Fruit fly (Drosophila melanogaster) whole organism, wandering third instar larva: ENCODE data around the gene pcm.

Experiments used
- Abd-B ChIP-seq: fragments of >200 bp; optimal IDR thresholded peaks from 2 replicates; lab custom pipeline; 2017; ENCODE audit warnings: missing biosample characterization, missing genetic modification characterization
- CG32264 ChIP-seq: fragments of 200-800 bp; sonication (Bioruptor generic); optimal IDR thresholded peaks from 2 replicates; lab custom pipeline; 2016; ENCODE audit warnings: missing biosample characterization, missing genetic modification characterization
- CG9705 ChIP-seq: fragments of 200-800 bp; sonication (Bioruptor generic); optimal IDR thresholded peaks from 2 replicates; lab custom pipeline; 2018; ENCODE audit warnings: missing biosample characterization, mild to moderate bottlenecking, missing genetic modification characterization
- CrebA ChIP-seq: fragments of 200-800 bp; sonication (Bioruptor generic); optimal IDR thresholded peaks from 2 replicates; lab custom pipeline; 2016; ENCODE audit warnings: missing biosample characterization, mild to moderate bottlenecking, missing genetic modification characterization, borderline replicate concordance
- Dfd ChIP-seq: fragments of >200 bp; optimal IDR thresholded peaks from 2 replicates; lab custom pipeline; 2017; ENCODE audit warnings: missing biosample characterization, missing genetic modification characterization
- Dif ChIP-seq: fragments of 200-275, 200-300 bp; sonication (Bioruptor generic); optimal IDR thresholded peaks from 2 replicates; lab custom pipeline; 2018; ENCODE audit warnings: missing biosample characterization, missing genetic modification characterization; ENCODE audit not compliant: partially characterized antibody
- HLH106 ChIP-seq: fragments of 200-800 bp; optimal IDR thresholded peaks from 3 replicates; lab custom pipeline; 2019; ENCODE audit warnings: missing biosample characterization, mild to moderate bottlenecking, missing genetic modification characterization, moderate library complexity
- Hnf4 ChIP-seq: fragments of 200-800 bp; sonication (Bioruptor generic); optimal IDR thresholded peaks from 2 replicates; lab custom pipeline; 2016; ENCODE audit warnings: missing biosample characterization, mild to moderate bottlenecking, missing genetic modification characterization
- Hr83 ChIP-seq: fragments of 200-300 bp; sonication (Bioruptor generic); optimal IDR thresholded peaks from 2 replicates; lab custom pipeline; 2016; ENCODE audit warnings: missing biosample characterization, mild to moderate bottlenecking, missing genetic modification characterization, moderate library complexity; ENCODE audit not compliant: poor library complexity, severe bottlenecking
- Jra ChIP-seq: sonication (Bioruptor generic); optimal IDR thresholded peaks from 2 replicates; lab custom pipeline; 2016; ENCODE audit warnings: missing biosample characterization, missing genetic modification characterization
- Mio ChIP-seq: sonication (Bioruptor generic); optimal IDR thresholded peaks from 2 replicates; lab custom pipeline; 2016; ENCODE audit warnings: missing biosample characterization, missing genetic modification characterization
- Myc ChIP-seq: fragments of >200 bp; optimal IDR thresholded peaks from 2 replicates; lab custom pipeline; 2017
- N ChIP-seq: fragments of >200 bp; optimal IDR thresholded peaks from 2 replicates; lab custom pipeline; 2018; ENCODE audit warnings: missing biosample characterization, missing external identifiers, missing genetic modification characterization
- OdsH ChIP-seq: fragments of 200-800 bp; sonication (Bioruptor generic); optimal IDR thresholded peaks from 2 replicates; lab custom pipeline; 2016; ENCODE audit warnings: missing biosample characterization, mild to moderate bottlenecking, missing genetic modification characterization
- Rel ChIP-seq, 2 experiments: fragments of 200-800 bp; sonication (Bioruptor generic) in 1 of 2; optimal IDR thresholded peaks; 2 replicates in 1 of 2; 3 replicates in 1 of 2; lab custom pipeline; 2016 to 2019; ENCODE audit warnings: mild to moderate bottlenecking in 2 of 2, missing biosample characterization in 2 of 2, missing genetic modification characterization in 2 of 2, moderate library complexity in 1 of 2
- Sp1 ChIP-seq: fragments of 200-800 bp; sonication (Bioruptor generic); optimal IDR thresholded peaks from 3 replicates; lab custom pipeline; 2019; ENCODE audit warnings: missing biosample characterization, mild to moderate bottlenecking, missing genetic modification characterization, moderate library complexity
- Vsx2 ChIP-seq: fragments of 200-300, 225-300 bp; sonication (Bioruptor generic); optimal IDR thresholded peaks from 2 replicates; lab custom pipeline; 2018; ENCODE audit warnings: missing biosample characterization, missing genetic modification characterization; ENCODE audit not compliant: partially characterized antibody
- br ChIP-seq: fragments of 200-800 bp; sonication (Bioruptor generic); optimal IDR thresholded peaks from 2 replicates; lab custom pipeline; 2016; ENCODE audit warnings: missing biosample characterization, missing genetic modification characterization
- brk ChIP-seq: fragments of 200-800 bp; sonication (Bioruptor generic); optimal IDR thresholded peaks from 2 replicates; lab custom pipeline; 2016; ENCODE audit warnings: missing biosample characterization, mild to moderate bottlenecking, missing genetic modification characterization
- dl ChIP-seq, 2 experiments: fragments of 175-275, 200-275 bp in 1 of 2; fragments of 200-275 bp in 1 of 2; sonication (Bioruptor generic); optimal IDR thresholded peaks; lab custom pipeline; 2018; ENCODE audit warnings: mild to moderate bottlenecking in 2 of 2, missing biosample characterization in 2 of 2, missing genetic modification characterization in 2 of 2, moderate library complexity in 2 of 2; ENCODE audit not compliant: partially characterized antibody in 2 of 2, insufficient read depth in 1 of 2
- dmrt93B ChIP-seq: fragments of 200-800 bp; sonication (Bioruptor generic); optimal IDR thresholded peaks from 2 replicates; lab custom pipeline; 2018; ENCODE audit warnings: missing biosample characterization, mild to moderate bottlenecking, missing genetic modification characterization
- dsf ChIP-seq: sonication (Bioruptor generic); optimal IDR thresholded peaks from 2 replicates; lab custom pipeline; 2016; ENCODE audit warnings: missing biosample characterization, missing genetic modification characterization, borderline replicate concordance
- foxo ChIP-seq, 2 experiments: fragments of 200-800 bp; sonication (Bioruptor generic); optimal IDR thresholded peaks; 2 replicates in 1 of 2; 3 replicates in 1 of 2; lab custom pipeline; 2016 to 2017; ENCODE audit warnings: missing biosample characterization in 2 of 2, missing genetic modification characterization in 2 of 2
- fru ChIP-seq: fragments of 200-800 bp; sonication (Bioruptor generic); optimal IDR thresholded peaks from 3 replicates; lab custom pipeline; 2016; ENCODE audit warnings: missing biosample characterization, mild to moderate bottlenecking, missing genetic modification characterization
- h ChIP-seq: fragments of 200-800 bp; sonication (Bioruptor generic); optimal IDR thresholded peaks from 3 replicates; lab custom pipeline; 2016; ENCODE audit warnings: missing biosample characterization, mild to moderate bottlenecking, missing genetic modification characterization
- jim ChIP-seq: fragments of 175-275, 200-325 bp; sonication (Bioruptor generic); optimal IDR thresholded peaks from 2 replicates; lab custom pipeline; 2016; ENCODE audit warnings: missing biosample characterization, mild to moderate bottlenecking, missing genetic modification characterization
- lola ChIP-seq: fragments of >200 bp; optimal IDR thresholded peaks from 2 replicates; lab custom pipeline; 2017; ENCODE audit warnings: missing biosample characterization, missing genetic modification characterization
- pan ChIP-seq: fragments of >200 bp; optimal IDR thresholded peaks from 2 replicates; lab custom pipeline; 2017
- psq ChIP-seq: fragments of 200-800 bp; sonication (Bioruptor generic); optimal IDR thresholded peaks from 3 replicates; lab custom pipeline; 2017; ENCODE audit warnings: missing biosample characterization, mild to moderate bottlenecking, missing genetic modification characterization, moderate library complexity
- rgr ChIP-seq: fragments of 200-800 bp; sonication (Bioruptor generic); optimal IDR thresholded peaks from 3 replicates; lab custom pipeline; 2016; ENCODE audit warnings: missing biosample characterization, mild to moderate bottlenecking, missing genetic modification characterization
- sage ChIP-seq: fragments of 200-800 bp; sonication (Bioruptor generic); optimal IDR thresholded peaks from 2 replicates; lab custom pipeline; 2016; ENCODE audit warnings: missing biosample characterization, mild to moderate bottlenecking, missing genetic modification characterization
- sv ChIP-seq: fragments of 200-800 bp; sonication (Bioruptor generic); optimal IDR thresholded peaks from 3 replicates; lab custom pipeline; 2016; ENCODE audit warnings: missing biosample characterization, missing genetic modification characterization
- tai ChIP-seq: sonication (Bioruptor generic); optimal IDR thresholded peaks from 2 replicates; lab custom pipeline; 2016; ENCODE audit warnings: missing biosample characterization, missing genetic modification characterization
- usp ChIP-seq: fragments of >200 bp; optimal IDR thresholded peaks from 2 replicates; lab custom pipeline; 2017; ENCODE audit warnings: missing biosample characterization, missing genetic modification characterization
- woc ChIP-seq: sonication (Bioruptor generic); optimal IDR thresholded peaks from 2 replicates; lab custom pipeline; 2016; ENCODE audit warnings: missing biosample characterization, mild to moderate bottlenecking, missing genetic modification characterization

pcm gene

DNA sequence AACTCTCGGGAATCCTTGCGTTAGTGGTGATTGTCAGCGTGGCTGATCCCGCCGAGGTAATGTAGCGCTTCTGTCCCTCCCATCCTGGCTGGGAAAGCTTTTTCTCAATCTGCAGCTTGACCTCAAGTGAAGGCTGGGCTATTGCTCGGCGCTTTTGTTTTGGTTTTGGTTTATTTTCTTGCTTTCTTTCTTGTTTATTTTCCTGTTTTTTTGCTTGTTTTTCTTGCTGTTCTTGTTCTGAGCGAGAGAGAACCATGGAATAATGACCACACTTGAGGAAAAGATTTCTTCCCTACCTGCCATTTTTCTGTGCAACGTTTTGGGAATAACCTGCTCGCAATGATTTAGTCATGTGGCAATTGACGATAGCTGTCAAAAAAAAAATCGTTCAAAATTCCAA lies 6.8 kb downstream of the pcm start:
- TF ChIP-seq Vsx2 (GFP tag; lab: Kevin White, UChicago) = no peak
- no peak for TF ChIP-seq usp
- no peak for TF ChIP-seq CG9705 (GFP tag; lab: Kevin White, UChicago)
- no peak for TF ChIP-seq Hnf4
- TF ChIP-seq Mio = no peak
- TF ChIP-seq dl (GFP tag; optimal IDR thresholded peaks at IDR 0.05; lab: Kevin White, UChicago; ENCODE audit: insufficient read depth in 1 of 2, partially characterized antibody in 2 of 2) = no peak
- no peak for TF ChIP-seq woc
- no peak for TF ChIP-seq Rel (GFP tag; optimal IDR thresholded peaks at IDR 0.05; lab: Kevin White, UChicago)
- TF ChIP-seq Rel (tag; optimal IDR thresholded peaks at IDR 0.05; lab: Kevin White, UChicago) = no peak
- TF ChIP-seq pan = no peak
- TF ChIP-seq psq = no peak
- no peak for TF ChIP-seq fru (GFP tag; lab: Kevin White, UChicago)
- no peak for TF ChIP-seq h (GFP tag; lab: Kevin White, UChicago)

DNA sequence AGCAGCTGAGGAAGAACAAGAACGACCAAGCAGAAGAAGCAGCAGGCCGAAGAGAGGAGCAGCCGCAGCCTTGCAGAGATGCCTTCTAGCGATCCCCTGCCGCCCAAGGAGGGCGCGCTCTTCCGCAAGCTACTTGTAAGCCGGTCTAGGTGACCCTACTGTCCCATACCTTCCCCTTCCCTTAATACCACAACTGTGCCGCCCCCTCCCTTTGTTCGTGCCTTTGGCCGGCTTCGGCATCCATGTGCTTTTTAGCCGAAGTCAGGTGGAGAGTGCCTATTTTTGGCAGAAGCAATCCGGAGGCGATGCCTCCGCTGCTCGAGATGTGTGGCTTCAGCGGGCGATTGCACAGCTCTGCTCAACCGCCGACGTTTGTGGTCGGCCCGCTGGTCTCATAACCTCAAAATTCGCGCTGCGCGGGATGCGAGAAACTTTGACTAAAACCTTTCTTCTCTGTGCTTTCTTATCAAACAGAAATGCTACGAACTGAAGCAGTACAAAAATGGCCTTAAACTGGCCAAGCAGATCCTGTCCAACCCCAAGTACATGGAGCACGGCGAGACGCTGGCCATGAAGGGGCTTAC lies 11.2 kb downstream of the pcm start:
- TF ChIP-seq N (GFP tag; lab: Kevin White, UChicago) (no peak), dmrt93B (no peak), lola (GFP tag; lab: Kevin White, UChicago) (no peak), Dif (GFP tag; lab: Kevin White, UChicago) (no peak), dsf (GFP tag; lab: Kevin White, UChicago) (no peak), Hr83 (GFP tag; lab: Kevin White, UChicago) (no peak), foxo (GFP tag; optimal IDR thresholded peaks at IDR 0.05; lab: Kevin White, UChicago) (no peak)

DNA sequence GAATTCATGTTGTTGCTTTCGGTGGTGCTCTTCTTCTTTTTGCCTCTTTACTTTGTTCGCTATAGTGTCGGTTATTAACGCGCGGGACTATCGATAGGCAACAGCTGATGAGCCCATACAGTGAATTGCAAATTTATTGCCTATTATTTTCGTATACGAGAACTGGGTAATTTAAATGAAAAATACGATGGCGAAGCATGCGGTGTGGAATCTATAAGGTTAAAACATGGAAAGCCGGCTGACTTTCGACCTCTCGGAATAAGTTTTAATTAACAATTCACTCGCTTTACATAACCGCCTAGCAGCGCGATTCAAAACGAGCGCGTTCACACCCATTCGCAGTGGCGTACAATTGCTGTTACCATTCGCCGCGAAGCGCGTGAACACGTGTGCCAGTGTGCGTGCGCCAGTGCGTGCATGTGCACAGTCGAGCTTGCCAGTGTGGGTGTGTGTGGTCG lies 11.9 kb downstream of the pcm start, which contains the start of the genes Naa15-16 and mRpS14:
Naa15-16 (plus strand) TSS at position 116 of the 458 bp plus-strand sequence.
mRpS14 (minus strand) TSS at position 370 of the 458 bp plus-strand sequence.
- TF ChIP-seq Abd-B (GFP tag; lab: Kevin White, UChicago) (no peak), Hnf4 (no peak), usp (no peak), tai (no peak), psq (no peak), sage (GFP tag; lab: Kevin White, UChicago) (no peak), jim (GFP tag; lab: Kevin White, UChicago) (no peak), pan (no peak), Myc (peak; percentile 57), Sp1 (GFP tag; lab: Kevin White, UChicago) (peak; percentile 19)

DNA sequence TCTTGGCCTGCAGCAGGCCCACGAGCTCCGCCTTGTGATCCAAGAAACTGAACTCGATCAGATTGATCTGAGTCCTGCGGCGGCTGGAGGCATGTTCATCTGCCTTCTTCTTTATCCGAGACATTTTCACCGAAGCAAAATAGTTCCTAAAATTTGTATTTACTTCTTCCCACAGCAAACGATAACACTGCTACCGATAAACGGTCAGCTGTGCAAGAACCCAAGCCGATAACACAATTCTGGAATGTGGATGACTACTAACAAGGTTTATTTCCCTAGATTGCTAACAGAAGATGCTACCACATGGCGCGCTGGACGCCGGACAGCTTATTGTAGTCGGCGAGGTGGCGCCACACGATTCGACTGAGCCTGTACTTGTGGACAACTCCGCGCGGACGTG lies 12.7 kb downstream of the pcm start, which contains the start of gene CG32533:
CG32533 (minus strand) TSS at position 278 of the 400 bp plus-strand sequence.
- TF ChIP-seq Sp1 (GFP tag; lab: Kevin White, UChicago) (no peak), Jra (GFP tag; lab: Kevin White, UChicago) (no peak), OdsH (GFP tag; lab: Kevin White, UChicago) (no peak), lola (GFP tag; lab: Kevin White, UChicago) (no peak), Abd-B (GFP tag; lab: Kevin White, UChicago) (no peak), Vsx2 (GFP tag; lab: Kevin White, UChicago) (no peak), sv (no peak), pan (no peak), psq (no peak), Hr83 (GFP tag; lab: Kevin White, UChicago) (no peak), CG9705 (GFP tag; lab: Kevin White, UChicago) (no peak), CrebA (no peak), Dif (GFP tag; lab: Kevin White, UChicago) (no peak), h (GFP tag; lab: Kevin White, UChicago) (no peak), HLH106 (tag; lab: Kevin White, UChicago) (no peak), Rel (GFP tag; optimal IDR thresholded peaks at IDR 0.05; lab: Kevin White, UChicago) (no peak), Rel (tag; optimal IDR thresholded peaks at IDR 0.05; lab: Kevin White, UChicago) (no peak)

DNA sequence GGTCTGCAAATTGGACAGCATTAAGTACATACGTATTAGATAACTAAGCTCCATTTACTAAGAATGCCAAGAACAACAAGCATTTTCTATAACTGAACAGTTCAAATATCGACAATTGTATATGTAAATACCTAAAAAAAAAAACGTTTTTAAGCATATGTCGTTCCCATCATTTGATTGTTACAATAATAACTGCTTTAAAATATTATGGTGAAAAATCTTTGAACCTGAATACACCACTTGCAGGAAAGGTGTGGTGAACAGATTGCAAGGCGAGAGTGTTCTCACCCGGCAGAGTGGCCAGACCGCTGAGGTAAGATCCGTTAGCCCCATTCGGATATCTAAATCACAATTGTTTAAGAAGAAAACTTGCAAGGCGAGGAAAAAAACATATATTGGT lies 17.0 kb downstream of the pcm start, which contains the start of gene narya:
narya (plus strand) TSS at position 301 of the 400 bp plus-strand sequence.
- no peak for TF ChIP-seq psq
- no peak for TF ChIP-seq rgr
- TF ChIP-seq Dfd (GFP tag; lab: Kevin White, UChicago) = no peak
- TF ChIP-seq Jra (GFP tag; lab: Kevin White, UChicago) = no peak
- TF ChIP-seq lola (GFP tag; lab: Kevin White, UChicago) = no peak
- no peak for TF ChIP-seq brk (GFP tag; lab: Kevin White, UChicago)
- TF ChIP-seq foxo (GFP tag; optimal IDR thresholded peaks at IDR 0.05; lab: Kevin White, UChicago) = no peak
- no peak for TF ChIP-seq br (GFP tag; lab: Kevin White, UChicago)
- no peak for TF ChIP-seq N (GFP tag; lab: Kevin White, UChicago)
- no peak for TF ChIP-seq h (GFP tag; lab: Kevin White, UChicago)
- TF ChIP-seq jim (GFP tag; lab: Kevin White, UChicago) = no peak
- TF ChIP-seq Sp1 (GFP tag; lab: Kevin White, UChicago) = no peak
- TF ChIP-seq Abd-B (GFP tag; lab: Kevin White, UChicago) = no peak
- TF ChIP-seq CG32264 = no peak
- no peak for TF ChIP-seq Vsx2 (GFP tag; lab: Kevin White, UChicago)
- TF ChIP-seq CG9705 (GFP tag; lab: Kevin White, UChicago) = no peak
- no peak for TF ChIP-seq Hnf4
